Worm (Caenorhabditis elegans) whole organism, L1 larva: ENCODE measurements around the gene npr-39.

Source experiments
- blmp-1 ChIP-seq: fragments of 150-350 bp; optimal IDR thresholded peaks from 2 replicates; lab custom pipeline; 2014; ENCODE audit warnings: missing biosample characterization, missing genetic modification characterization
- efl-1 ChIP-seq, 4 experiments: fragments of 150-350 bp; optimal IDR thresholded peaks in 3 of 4; peaks in 1 of 4; 1 replicate in 1 of 4; 2 replicates in 3 of 4; lab custom pipeline; 2014; ENCODE audit warnings: missing biosample characterization in 2 of 4, missing genetic modification characterization in 2 of 4, missing genetic modification reagents in 2 of 4
- nhr-77 ChIP-seq: fragments of 150-350 bp; optimal IDR thresholded peaks from 2 replicates; lab custom pipeline; 2014; ENCODE audit warnings: missing biosample characterization, missing genetic modification characterization
- pqm-1 ChIP-seq: sonication (generic microtip); optimal IDR thresholded peaks from 3 replicates; lab custom pipeline; 2017; ENCODE audit warnings: missing biosample characterization, missing genetic modification characterization
- snu-23 ChIP-seq: sonication (generic microtip); optimal IDR thresholded peaks from 2 replicates; lab custom pipeline; 2016; ENCODE audit warnings: missing genetic modification characterization, missing compliant biosample characterization
- vab-15 ChIP-seq: sonication (generic microtip); optimal IDR thresholded peaks from 2 replicates; lab custom pipeline; 2017; ENCODE audit warnings: missing genotype, mild to moderate bottlenecking, missing genetic modification characterization, missing compliant biosample characterization

- TF ChIP-seq blmp-1 (tag; lab: Kevin White, UChicago) (no peak), snu-23 (no peak), pqm-1 (no peak), nhr-77 (tag; lab: Kevin White, UChicago) (no peak), efl-1 (optimal IDR thresholded peaks at IDR 0.05; lab: Kevin White, UChicago) (no peak), efl-1 (GFP tag; optimal IDR thresholded peaks at IDR 0.05 in 1 of 2; lab: Kevin White, UChicago) (no peak), vab-15 (no peak)
Measured at ce11 chrV:10103811-10104210, 36.9 kb downstream of the npr-39 start.
